Worm (Caenorhabditis elegans) whole organism, L3 larva: ENCODE measurements around the gene ndub-3.

Experiments used
- aly-2 ChIP-seq: fragments of 150-350 bp; optimal IDR thresholded peaks from 2 replicates; lab custom pipeline; 2014; ENCODE audit warnings: missing biosample characterization, missing genetic modification characterization
- ama-1 ChIP-seq: fragments of 150-350 bp; optimal IDR thresholded peaks from 2 replicates; lab custom pipeline; 2018
- ceh-82 ChIP-seq: fragments of 150-350 bp; optimal IDR thresholded peaks from 2 replicates; lab custom pipeline; 2014; ENCODE audit warnings: missing biosample characterization, missing genetic modification characterization
- egl-27 ChIP-seq: sonication (generic microtip); optimal IDR thresholded peaks from 4 replicates; lab custom pipeline; 2017; ENCODE audit warnings: missing biosample characterization, missing genetic modification reagents, missing genetic modification characterization
- egl-5 ChIP-seq: fragments of 150-350 bp; optimal IDR thresholded peaks from 2 replicates; lab custom pipeline; 2017; ENCODE audit warnings: missing biosample characterization, missing genetic modification reagents, missing genetic modification characterization, inconsistent platforms
- elt-1 ChIP-seq: fragments of 150-350 bp; optimal IDR thresholded peaks from 2 replicates; lab custom pipeline; 2014; ENCODE audit warnings: missing biosample characterization, missing genetic modification characterization
- elt-2 ChIP-seq: sonication (generic microtip); optimal IDR thresholded peaks from 2 replicates; lab custom pipeline; 2016; ENCODE audit warnings: missing genetic modification reagents, mild to moderate bottlenecking, missing genetic modification characterization, missing compliant biosample characterization
- fkh-2 ChIP-seq: fragments of 150-350 bp; optimal IDR thresholded peaks from 2 replicates; lab custom pipeline; 2014; ENCODE audit warnings: missing biosample characterization, missing genetic modification reagents, missing genetic modification characterization
- fos-1 ChIP-seq: fragments of 150-350 bp; optimal IDR thresholded peaks from 2 replicates; lab custom pipeline; 2014; ENCODE audit warnings: missing biosample characterization, missing genetic modification characterization
- jun-1 ChIP-seq: fragments of 150-350 bp; optimal IDR thresholded peaks from 2 replicates; lab custom pipeline; 2014; ENCODE audit warnings: missing biosample characterization, missing genetic modification reagents, missing genetic modification characterization
- lin-15B ChIP-seq: fragments of 150-350 bp; optimal IDR thresholded peaks from 2 replicates; lab custom pipeline; 2014; ENCODE audit warnings: missing biosample characterization, missing genetic modification characterization
- lsy-12 ChIP-seq: sonication (generic microtip); optimal IDR thresholded peaks from 2 replicates; lab custom pipeline; 2016; ENCODE audit warnings: mild to moderate bottlenecking, missing genetic modification characterization, missing compliant biosample characterization
- nfya-1 ChIP-seq: sonication (generic microtip); optimal IDR thresholded peaks from 2 replicates; lab custom pipeline; 2017; ENCODE audit warnings: missing genetic modification characterization, mild to moderate bottlenecking, missing compliant biosample characterization, antibody characterized with exemption, moderate library complexity; ENCODE audit not compliant: insufficient read depth
- nhr-11 ChIP-seq: fragments of 150-350 bp; optimal IDR thresholded peaks from 2 replicates; lab custom pipeline; 2014; ENCODE audit warnings: missing biosample characterization, missing genetic modification characterization
- nhr-12 ChIP-seq: fragments of 150-350 bp; optimal IDR thresholded peaks from 2 replicates; lab custom pipeline; 2014; ENCODE audit warnings: missing biosample characterization, missing genetic modification characterization
- nhr-237 ChIP-seq: fragments of 150-350 bp; optimal IDR thresholded peaks from 2 replicates; lab custom pipeline; 2014; ENCODE audit warnings: missing biosample characterization, missing genetic modification characterization
- nhr-25 ChIP-seq: sonication (generic microtip); optimal IDR thresholded peaks from 2 replicates; lab custom pipeline; 2017; ENCODE audit warnings: missing biosample characterization, missing genetic modification characterization
- nhr-28 ChIP-seq: fragments of 150-350 bp; optimal IDR thresholded peaks from 2 replicates; lab custom pipeline; 2014; ENCODE audit warnings: missing biosample characterization, missing genetic modification characterization
- nhr-43 ChIP-seq: sonication (generic microtip); optimal IDR thresholded peaks from 2 replicates; lab custom pipeline; 2016; ENCODE audit warnings: mild to moderate bottlenecking, missing genetic modification characterization, missing compliant biosample characterization; ENCODE audit not compliant: poor library complexity, severe bottlenecking
- nhr-76 ChIP-seq: fragments of 150-350 bp; sonication (generic microtip); optimal IDR thresholded peaks from 5 replicates; lab custom pipeline; 2014; ENCODE audit warnings: missing biosample characterization, missing genetic modification characterization
- nhr-77 ChIP-seq: fragments of 150-350 bp; optimal IDR thresholded peaks from 2 replicates; lab custom pipeline; 2014; ENCODE audit warnings: missing biosample characterization, missing genetic modification characterization
- pha-4 ChIP-seq: fragments of 150-350 bp; optimal IDR thresholded peaks from 2 replicates; lab custom pipeline; 2014; ENCODE audit warnings: missing biosample characterization, missing genetic modification reagents, missing genetic modification characterization
- pqm-1 ChIP-seq: fragments of 150-350 bp; optimal IDR thresholded peaks from 2 replicates; lab custom pipeline; 2017; ENCODE audit warnings: missing biosample characterization, missing genetic modification characterization, inconsistent platforms
- sea-2 ChIP-seq: fragments of 150-350 bp; sonication (generic microtip); optimal IDR thresholded peaks from 4 replicates; lab custom pipeline; 2014; ENCODE audit warnings: missing biosample characterization, missing genetic modification reagents, missing genetic modification characterization
- skn-1 ChIP-seq: fragments of 150-350 bp; optimal IDR thresholded peaks from 2 replicates; lab custom pipeline; 2014; ENCODE audit warnings: missing biosample characterization, missing genetic modification characterization
- snpc-4 ChIP-seq: fragments of 150-350 bp; optimal IDR thresholded peaks from 2 replicates; lab custom pipeline; 2014; ENCODE audit warnings: missing biosample characterization, missing genetic modification characterization
- unc-39 ChIP-seq: sonication (generic microtip); optimal IDR thresholded peaks from 4 replicates; lab custom pipeline; 2017; ENCODE audit warnings: missing biosample characterization, missing genetic modification characterization
- unc-62 ChIP-seq: fragments of 150-350 bp; sonication (generic microtip); optimal IDR thresholded peaks from 4 replicates; lab custom pipeline; 2014; ENCODE audit warnings: missing biosample characterization, missing genetic modification reagents, missing genetic modification characterization
- zag-1 ChIP-seq: fragments of 150-350 bp; optimal IDR thresholded peaks from 2 replicates; lab custom pipeline; 2014; ENCODE audit warnings: missing biosample characterization, missing genetic modification characterization

Gene ndub-3

DNA sequence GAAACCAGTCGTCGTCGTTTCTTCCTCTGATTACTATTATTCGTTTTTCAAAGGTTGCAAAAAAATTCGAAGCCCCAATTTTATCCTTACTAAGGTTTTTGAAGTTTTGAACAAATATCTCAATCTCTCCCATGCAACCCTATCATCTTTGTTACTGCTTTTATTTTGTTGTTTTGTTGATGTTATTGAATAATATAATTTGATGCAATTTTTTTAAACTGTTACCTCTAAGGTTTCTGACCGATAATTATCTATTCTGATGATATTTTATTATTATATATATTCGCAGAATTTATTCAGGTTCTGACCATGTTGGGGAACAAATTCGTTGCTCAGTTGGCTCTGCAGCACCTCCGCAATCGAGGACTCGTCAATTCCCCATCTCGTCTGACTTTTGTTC, 31.4 kb upstream of the ndub-3 start, which contains the start of gene ndub-2:
TSS of gene ndub-2 (plus strand) at position 301 of the 400 bp plus-strand sequence.
- TF ChIP-seq egl-27 (tag; lab: Kevin White, UChicago) (no peak), sea-2 (GFP tag; lab: Kevin White, UChicago) (no peak), snpc-4 (tag; lab: Kevin White, UChicago) (no peak), zag-1 (tag; lab: Kevin White, UChicago) (no peak), nhr-11 (tag; lab: Kevin White, UChicago) (no peak), elt-1 (tag; lab: Kevin White, UChicago) (no peak), elt-2 (no peak), lsy-12 (tag; lab: Kevin White, UChicago) (no peak), nhr-43 (tag; lab: Kevin White, UChicago) (no peak), lin-15B (tag; lab: Kevin White, UChicago) (no peak), nhr-12 (tag; lab: Kevin White, UChicago) (no peak), nhr-76 (tag; lab: Kevin White, UChicago) (no peak), skn-1 (tag; lab: Kevin White, UChicago) (no peak), unc-62 (GFP tag; lab: Kevin White, UChicago) (no peak), nhr-77 (tag; lab: Kevin White, UChicago) (no peak), fkh-2 (tag; lab: Kevin White, UChicago) (no peak), nhr-25 (tag; lab: Kevin White, UChicago) (no peak), ceh-82 (tag; lab: Kevin White, UChicago) (no peak)

- no peak for TF ChIP-seq nhr-12 (tag; lab: Kevin White, UChicago)
- no peak for TF ChIP-seq skn-1 (tag; lab: Kevin White, UChicago)
- no peak for TF ChIP-seq fkh-2 (tag; lab: Kevin White, UChicago)
- no peak for TF ChIP-seq aly-2 (tag; lab: Kevin White, UChicago)
These were observed 29.6 kb upstream of the ndub-3 start, which contains the start of gene F44G4.1 for ce11 chrII:8994336-8994735. Gene F44G4.1, plus strand, starts transcription at chrII:8994636.

DNA sequence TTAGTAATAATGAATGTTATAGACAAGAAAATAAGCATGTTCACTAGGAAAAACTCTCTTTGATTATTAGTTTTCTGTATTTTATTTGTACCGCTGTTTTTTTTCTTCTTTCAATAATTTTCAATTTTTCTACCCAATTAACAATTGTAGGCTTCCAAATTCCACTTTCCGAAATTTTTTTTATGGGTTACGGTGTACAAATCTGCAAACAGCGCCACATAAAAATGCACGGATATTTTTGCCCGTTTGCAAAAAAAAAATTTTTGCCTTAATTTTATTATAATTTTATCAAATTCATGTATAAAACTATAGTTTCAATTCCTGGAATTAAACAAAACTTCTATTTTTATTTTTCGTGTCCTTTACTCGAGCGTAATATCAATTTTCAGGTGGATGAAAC, 28.1 kb upstream of the ndub-3 start, which contains the start of gene ooc-5:
TSS of gene ooc-5 (plus strand) at position 381 of the 400 bp plus-strand sequence.
- TF ChIP-seq nhr-25 (tag; lab: Kevin White, UChicago) (no peak), pha-4 (tag; lab: Kevin White, UChicago) (peak; percentile 44), egl-5 (tag; lab: Kevin White, UChicago) (peak; percentile 44), elt-1 (tag; lab: Kevin White, UChicago) (no peak), ama-1 (no peak), jun-1 (tag; lab: Kevin White, UChicago) (no peak), nhr-77 (tag; lab: Kevin White, UChicago) (no peak), nhr-237 (tag; lab: Kevin White, UChicago) (no peak), nfya-1 (peak; percentile 42), fos-1 (tag; lab: Kevin White, UChicago) (no peak)

- TF ChIP-seq elt-2 (peak; percentile 71), fos-1 (tag; lab: Kevin White, UChicago) (no peak), pqm-1 (peak; percentile 68)
These were observed 26.9 kb upstream of the ndub-3 start for ce11 chrII:8991602-8992001.

- TF ChIP-seq unc-39 (no peak), pqm-1 (peak; percentile 38), nfya-1 (no peak), pha-4 (tag; lab: Kevin White, UChicago) (peak; percentile 65), fkh-2 (tag; lab: Kevin White, UChicago) (no peak), elt-2 (peak; percentile 43), jun-1 (tag; lab: Kevin White, UChicago) (peak; percentile 28)
These were observed 25.6 kb upstream of the ndub-3 start for ce11 chrII:8990267-8990666.

DNA sequence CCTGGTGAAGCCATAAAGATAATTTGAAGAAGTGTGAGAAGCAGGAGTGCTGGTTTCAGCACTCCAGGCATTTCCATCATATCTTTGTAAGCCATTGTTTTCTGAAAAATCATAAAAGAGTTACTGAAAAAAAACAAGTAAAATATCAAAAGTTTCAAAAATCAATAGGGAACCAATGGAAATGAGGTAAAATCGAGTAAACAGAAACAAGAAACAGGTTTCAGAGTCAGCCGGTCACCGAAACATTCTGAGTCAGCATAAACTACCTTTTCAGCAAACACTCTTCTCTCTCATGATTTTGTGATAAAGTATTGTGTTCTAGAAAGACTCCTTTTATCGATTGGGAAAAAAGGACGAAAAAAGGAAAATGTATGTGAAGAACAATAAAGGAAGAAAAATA, 24.8 kb upstream of the ndub-3 start, which contains the start of gene C18E9.9:
TSS of gene C18E9.9 (minus strand) at position 101 of the 400 bp plus-strand sequence.
- TF ChIP-seq nhr-28 (tag; lab: Kevin White, UChicago) (no peak), pha-4 (tag; lab: Kevin White, UChicago) (peak; percentile 20), elt-2 (peak; percentile 12), pqm-1 (peak; percentile 21)
- TF ChIP-seq, all 47 proteins: peak for 3
